Worm (Caenorhabditis elegans): ENCODE measurements around the gene F27C8.2.

DNA sequence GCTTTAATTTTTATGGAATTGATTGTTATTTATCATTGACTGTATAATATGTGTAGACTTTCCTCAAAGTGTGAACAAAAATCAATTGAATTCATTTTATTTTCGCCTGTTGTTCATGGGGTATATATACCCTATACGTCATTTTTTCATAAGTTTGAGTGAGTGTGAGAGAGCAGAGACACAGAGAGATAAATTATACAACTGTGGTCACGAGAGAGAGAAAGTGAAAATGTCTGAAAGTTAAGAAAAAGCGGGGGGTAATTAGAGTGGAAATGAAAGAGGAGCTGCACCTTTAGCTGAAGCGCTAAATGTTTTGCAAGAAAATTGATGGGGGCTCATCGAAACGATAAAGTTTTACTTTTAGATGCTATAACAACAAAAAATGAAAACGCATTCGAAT, 29.7 kb downstream of the F27C8.2 start:
- TF ChIP-seq rnt-1 (tag; optimal IDR thresholded peaks at IDR 0.05), result no peak
- no peak for TF ChIP-seq ama-1 (optimal IDR thresholded peaks at IDR 0.05)
- TF ChIP-seq pha-4 (tag; optimal IDR thresholded peaks at IDR 0.05), result no peak
- TF ChIP-seq tbx-7 (tag; optimal IDR thresholded peaks at IDR 0.05), result no peak
- TF ChIP-seq tbx-2 (tag; optimal IDR thresholded peaks at IDR 0.05), result no peak
- TF ChIP-seq ceh-6 (GFP tag; optimal IDR thresholded peaks at IDR 0.05), result no peak
- no peak for TF ChIP-seq elt-4 (tag; optimal IDR thresholded peaks at IDR 0.05)

All from whole organism, late embryonic.